Worm (Caenorhabditis elegans) whole organism, late embryonic: ENCODE data around the gene ztf-28.

Experiments used
- C08G9.2 ChIP-seq: sonication (generic microtip); optimal IDR thresholded peaks from 2 replicates; lab custom pipeline; 2016; ENCODE audit warnings: mild to moderate bottlenecking, missing genetic modification characterization, moderate library complexity, missing compliant biosample characterization
- K02D7.2 ChIP-seq: sonication (generic microtip); optimal IDR thresholded peaks from 2 replicates; lab custom pipeline; 2017; ENCODE audit warnings: mild to moderate bottlenecking, missing genetic modification characterization, missing compliant biosample characterization
- T23F11.4 ChIP-seq: fragments of 200-800 bp; sonication (Bioruptor generic); optimal IDR thresholded peaks from 2 replicates; lab custom pipeline; 2018; ENCODE audit warnings: mild to moderate bottlenecking, missing genetic modification characterization, missing compliant biosample characterization
- Y22D7AL.16 ChIP-seq: sonication (generic microtip); optimal IDR thresholded peaks from 2 replicates; lab custom pipeline; 2016; ENCODE audit warnings: missing genetic modification characterization, missing compliant biosample characterization
- ceh-14 ChIP-seq: sonication (generic microtip); optimal IDR thresholded peaks from 2 replicates; lab custom pipeline; 2016; ENCODE audit warnings: missing genotype, missing genetic modification characterization, missing compliant biosample characterization
- ceh-18 ChIP-seq: sonication (generic microtip); optimal IDR thresholded peaks from 2 replicates; lab custom pipeline; 2016; ENCODE audit warnings: missing genetic modification characterization, missing compliant biosample characterization
- ceh-2 ChIP-seq: sonication (generic microtip); optimal IDR thresholded peaks from 2 replicates; lab custom pipeline; 2016; ENCODE audit warnings: missing genotype, missing genetic modification characterization, missing compliant biosample characterization
- ceh-34 ChIP-seq: sonication (generic microtip); optimal IDR thresholded peaks from 2 replicates; lab custom pipeline; 2016; ENCODE audit warnings: mild to moderate bottlenecking, missing genetic modification characterization, missing compliant biosample characterization
- ceh-45 ChIP-seq: fragments of 200-800 bp; sonication (Bioruptor generic); IDR thresholded peaks from 2 replicates; pipeline ENCODE4 v1.3.6; 2022; ENCODE audit warnings: missing genetic modification reagents, missing genetic modification characterization, missing compliant biosample characterization
- ceh-48 ChIP-seq: sonication (generic microtip); optimal IDR thresholded peaks from 2 replicates; lab custom pipeline; 2016; ENCODE audit warnings: missing genetic modification characterization, inconsistent platforms, missing compliant biosample characterization
- ceh-6 ChIP-seq: fragments of 200-800 bp; sonication (Bioruptor generic); optimal IDR thresholded peaks from 2 replicates; lab custom pipeline; 2018; ENCODE audit warnings: mild to moderate bottlenecking, missing genetic modification characterization, missing compliant biosample characterization
- che-1 ChIP-seq: sonication (generic microtip); optimal IDR thresholded peaks from 2 replicates; lab custom pipeline; 2016; ENCODE audit warnings: mild to moderate bottlenecking, missing genetic modification characterization, missing compliant biosample characterization
- dve-1 ChIP-seq: sonication (generic microtip); optimal IDR thresholded peaks from 2 replicates; lab custom pipeline; 2017; ENCODE audit warnings: antibody characterized with exemption, mild to moderate bottlenecking, missing genetic modification characterization, missing compliant biosample characterization
- elt-2 ChIP-seq: sonication (generic microtip); optimal IDR thresholded peaks from 2 replicates; lab custom pipeline; 2016; ENCODE audit warnings: missing genetic modification reagents, missing genetic modification characterization, missing compliant biosample characterization
- ets-4 ChIP-seq: sonication (generic microtip); optimal IDR thresholded peaks from 2 replicates; lab custom pipeline; 2016; ENCODE audit warnings: missing genetic modification characterization, missing compliant biosample characterization
- eyg-1 ChIP-seq: sonication (generic microtip); optimal IDR thresholded peaks from 2 replicates; lab custom pipeline; 2016; ENCODE audit warnings: missing genotype, missing genetic modification characterization, missing compliant biosample characterization
- hlh-30 ChIP-seq: sonication (generic microtip); optimal IDR thresholded peaks from 2 replicates; lab custom pipeline; 2017; ENCODE audit warnings: antibody characterized with exemption, missing genetic modification characterization, missing compliant biosample characterization; ENCODE audit not compliant: insufficient read depth
- hlh-6 ChIP-seq: sonication (generic microtip); optimal IDR thresholded peaks from 2 replicates; lab custom pipeline; 2016; ENCODE audit warnings: missing genotype, missing genetic modification characterization, missing compliant biosample characterization
- lim-6 ChIP-seq: sonication (generic microtip); optimal IDR thresholded peaks from 2 replicates; lab custom pipeline; 2016; ENCODE audit warnings: missing genetic modification characterization, missing compliant biosample characterization
- madf-2 ChIP-seq: sonication (generic microtip); optimal IDR thresholded peaks from 2 replicates; lab custom pipeline; 2017; ENCODE audit warnings: missing genetic modification characterization, missing compliant biosample characterization
- nfya-1 ChIP-seq: sonication (generic microtip); optimal IDR thresholded peaks from 2 replicates; lab custom pipeline; 2017; ENCODE audit warnings: missing genetic modification characterization, mild to moderate bottlenecking, missing compliant biosample characterization, antibody characterized with exemption, moderate library complexity
- nhr-11 ChIP-seq: fragments of 150-350 bp; optimal IDR thresholded peaks from 2 replicates; lab custom pipeline; 2014; ENCODE audit warnings: missing biosample characterization, missing genetic modification characterization
- npax-4 ChIP-seq: sonication (generic microtip); optimal IDR thresholded peaks from 2 replicates; lab custom pipeline; 2016; ENCODE audit warnings: missing genetic modification characterization, missing compliant biosample characterization
- pag-3 ChIP-seq: sonication (generic microtip); optimal IDR thresholded peaks from 2 replicates; lab custom pipeline; 2016; ENCODE audit warnings: missing compliant biosample characterization, missing genetic modification characterization, borderline replicate concordance
- pax-1 ChIP-seq: fragments of 150-350 bp; optimal IDR thresholded peaks from 2 replicates; lab custom pipeline; 2014; ENCODE audit warnings: missing biosample characterization, missing genetic modification characterization
- pqm-1 ChIP-seq: sonication (generic microtip); optimal IDR thresholded peaks from 2 replicates; lab custom pipeline; 2016; ENCODE audit warnings: missing genetic modification characterization, missing compliant biosample characterization
- pros-1 ChIP-seq: fragments of 150-350 bp; optimal IDR thresholded peaks from 2 replicates; lab custom pipeline; 2014; ENCODE audit warnings: missing biosample characterization, missing genetic modification reagents, missing genetic modification characterization
- ref-2 ChIP-seq: sonication (generic microtip); optimal IDR thresholded peaks from 2 replicates; lab custom pipeline; 2016; ENCODE audit warnings: missing genetic modification characterization, missing compliant biosample characterization
- rnt-1 ChIP-seq: sonication (generic microtip); optimal IDR thresholded peaks from 2 replicates; lab custom pipeline; 2016; ENCODE audit warnings: missing genetic modification characterization, missing compliant biosample characterization
- sox-2 ChIP-seq: fragments of 200-800 bp; sonication (Bioruptor generic); IDR thresholded peaks from 2 replicates; pipeline ENCODE4 v1.3.6; 2022; ENCODE audit warnings: missing genetic modification reagents, missing genetic modification characterization, missing compliant biosample characterization
- sox-4 ChIP-seq: sonication (generic microtip); optimal IDR thresholded peaks from 2 replicates; lab custom pipeline; 2017; ENCODE audit warnings: mild to moderate bottlenecking, missing genetic modification characterization, inconsistent platforms, missing compliant biosample characterization
- tbx-7 ChIP-seq: sonication (generic microtip); optimal IDR thresholded peaks from 2 replicates; lab custom pipeline; 2016; ENCODE audit warnings: missing genotype, missing genetic modification characterization, missing compliant biosample characterization
- ttx-3 ChIP-seq: sonication (generic microtip); optimal IDR thresholded peaks from 2 replicates; lab custom pipeline; 2016; ENCODE audit warnings: missing genetic modification reagents, missing genetic modification characterization, missing compliant biosample characterization
- unc-86 ChIP-seq: sonication (generic microtip); optimal IDR thresholded peaks from 2 replicates; lab custom pipeline; 2016; ENCODE audit warnings: missing genetic modification characterization, missing compliant biosample characterization
- zip-5 ChIP-seq: sonication (generic microtip); optimal IDR thresholded peaks from 2 replicates; lab custom pipeline; 2016; ENCODE audit warnings: missing genetic modification characterization, missing compliant biosample characterization

ztf-28 gene

ce11 chrV:2055765-2056504 is 34.5 kb upstream of the ztf-28 start:
- TF ChIP-seq nhr-11 (tag; lab: Kevin White, UChicago) (no peak), dve-1 (no peak)
- TF ChIP-seq, all 69 proteins: peak for 0

- TF ChIP-seq pag-3 (tag; lab: Kevin White, UChicago) = no peak
- no peak for TF ChIP-seq pqm-1 (tag; lab: Kevin White, UChicago)
- no peak for TF ChIP-seq C08G9.2 (tag; lab: Kevin White, UChicago)
- no peak for TF ChIP-seq nfya-1 (tag; lab: Kevin White, UChicago)
- TF ChIP-seq ceh-34 (tag; lab: Kevin White, UChicago) = no peak
- TF ChIP-seq ceh-2 (tag; lab: Kevin White, UChicago) = no peak
- TF ChIP-seq npax-4 (tag; lab: Kevin White, UChicago) = no peak
- TF ChIP-seq eyg-1 (tag; lab: Kevin White, UChicago) = no peak
- TF ChIP-seq che-1 (tag; lab: Kevin White, UChicago) = no peak
- no peak for TF ChIP-seq sox-4 (tag; lab: Kevin White, UChicago)
- TF ChIP-seq nhr-11 (tag; lab: Kevin White, UChicago) = no peak
- no peak for TF ChIP-seq ceh-14 (tag; lab: Kevin White, UChicago)
- no peak for TF ChIP-seq tbx-7
- no peak for TF ChIP-seq ttx-3
- no peak for TF ChIP-seq K02D7.2 (tag; lab: Kevin White, UChicago)
- TF ChIP-seq hlh-30 (tag; lab: Kevin White, UChicago) = no peak
- TF ChIP-seq T23F11.4 (GFP tag; lab: Kevin White, UChicago) = no peak
- no peak for TF ChIP-seq madf-2 (tag; lab: Kevin White, UChicago)
These were observed 33.1 kb upstream of the ztf-28 start, which contains the start of gene comt-3 for ce11 chrV:2057324-2057723. comt-3 (plus strand) TSS chrV:2057537.

- TF ChIP-seq elt-2 (tag; lab: Kevin White, UChicago) (peak; percentile 2), npax-4 (tag; lab: Kevin White, UChicago) (no peak), rnt-1 (tag; lab: Kevin White, UChicago) (no peak), sox-2 (GFP tag; lab: Robert Waterston, UW) (no peak), che-1 (tag; lab: Kevin White, UChicago) (no peak)
These were observed 23.7 kb upstream of the ztf-28 start, which contains the start of gene nhr-86 for ce11 chrV:2066780-2067179. nhr-86 (minus strand) TSS chrV:2066850.

ce11 chrV:2067419-2067818 is 23.1 kb upstream of the ztf-28 start:
- no peak for TF ChIP-seq pros-1 (tag; lab: Kevin White, UChicago)
- TF ChIP-seq lim-6 (tag; lab: Kevin White, UChicago) = no peak
- no peak for TF ChIP-seq pax-1
- no peak for TF ChIP-seq K02D7.2 (tag; lab: Kevin White, UChicago)

- no peak for TF ChIP-seq K02D7.2 (tag; lab: Kevin White, UChicago)
- TF ChIP-seq elt-2 (tag; lab: Kevin White, UChicago) = no peak
- no peak for TF ChIP-seq ceh-6 (GFP tag; lab: Kevin White, UChicago)
- no peak for TF ChIP-seq ceh-14 (tag; lab: Kevin White, UChicago)
- TF ChIP-seq ceh-48 (tag; lab: Kevin White, UChicago) = no peak
- TF ChIP-seq hlh-6 (tag; lab: Kevin White, UChicago) = no peak
- TF ChIP-seq npax-4 (tag; lab: Kevin White, UChicago) = no peak
- TF ChIP-seq ceh-45 (GFP tag; lab: Robert Waterston, UW) = no peak
- TF ChIP-seq ref-2 = no peak
- no peak for TF ChIP-seq Y22D7AL.16 (tag; lab: Kevin White, UChicago)
- no peak for TF ChIP-seq ceh-2 (tag; lab: Kevin White, UChicago)
- TF ChIP-seq ceh-18 (tag; lab: Kevin White, UChicago) = no peak
- no peak for TF ChIP-seq unc-86 (tag; lab: Kevin White, UChicago)
- no peak for TF ChIP-seq dve-1
- TF ChIP-seq ets-4 (tag; lab: Kevin White, UChicago) = no peak
- no peak for TF ChIP-seq zip-5 (tag; lab: Kevin White, UChicago)
- TF ChIP-seq, all 69 proteins: peak for 0
These were observed 22.4 kb upstream of the ztf-28 start, which contains the start of gene lbp-9 for ce11 chrV:2067985-2068499. lbp-9 (plus strand) TSS chrV:2068449.
